Fruit fly (Drosophila melanogaster): ENCODE data around the gene CG11449.
A peak's percentile ranks its signal among the peaks of the same experiment; 100 is the strongest.

CG11449 gene

dm6 chr3L:22454368-22454767 is at the start of gene CG11449:
Gene CG11449 (plus strand): TSS chr3L:22454373.
- TF ChIP-seq CG17801 (GFP tag; optimal IDR thresholded peaks at IDR 0.05; ENCODE audit: partially characterized antibody): no peak

dm6 chr3L:22405366-22405765 is 48.8 kb upstream of the CG11449 start:
- TF ChIP-seq CG17801 (GFP tag; optimal IDR thresholded peaks at IDR 0.05; ENCODE audit: partially characterized antibody): no peak

dm6 chr3L:22406649-22407048 is 47.5 kb upstream of the CG11449 start:
- no peak for TF ChIP-seq CG17801 (GFP tag; optimal IDR thresholded peaks at IDR 0.05; ENCODE audit: partially characterized antibody)

dm6 chr3L:22407590-22408485 is 46.3 kb upstream of the CG11449 start, which contains the start of gene Ten-m:
Gene Ten-m (minus strand): TSS chr3L:22407863.
- TF ChIP-seq CG17801 (GFP tag; optimal IDR thresholded peaks at IDR 0.05; ENCODE audit: partially characterized antibody): peak; percentile 57

dm6 chr3L:22416108-22416507 is 38.1 kb upstream of the CG11449 start:
- TF ChIP-seq CG17801 (GFP tag; optimal IDR thresholded peaks at IDR 0.05; ENCODE audit: partially characterized antibody): no peak

dm6 chr3L:22420603-22421308 is 33.4 kb upstream of the CG11449 start:
- no peak for TF ChIP-seq CG17801 (GFP tag; optimal IDR thresholded peaks at IDR 0.05; ENCODE audit: partially characterized antibody)

- no peak for TF ChIP-seq CG17801 (GFP tag; optimal IDR thresholded peaks at IDR 0.05; ENCODE audit: partially characterized antibody)
Observed at dm6 chr3L:22424711-22425110, 29.5 kb upstream of the CG11449 start.

dm6 chr3L:22437111-22437510 is 17.1 kb upstream of the CG11449 start:
- TF ChIP-seq CG17801 (GFP tag; optimal IDR thresholded peaks at IDR 0.05; ENCODE audit: partially characterized antibody): no peak

dm6 chr3L:22455953-22456488 is 1.8 kb downstream of the CG11449 start:
- no peak for TF ChIP-seq CG17801 (GFP tag; optimal IDR thresholded peaks at IDR 0.05; ENCODE audit: partially characterized antibody)

- no peak for TF ChIP-seq CG17801 (GFP tag; optimal IDR thresholded peaks at IDR 0.05; ENCODE audit: partially characterized antibody)
Observed at dm6 chr3L:22458271-22458670, 4.1 kb downstream of the CG11449 start.

- no peak for TF ChIP-seq CG17801 (GFP tag; optimal IDR thresholded peaks at IDR 0.05; ENCODE audit: partially characterized antibody)
Observed at dm6 chr3L:22458898-22459524, 4.8 kb downstream of the CG11449 start.

- TF ChIP-seq CG17801 (GFP tag; optimal IDR thresholded peaks at IDR 0.05; ENCODE audit: partially characterized antibody): no peak
Observed at dm6 chr3L:22460428-22460827, 6.3 kb downstream of the CG11449 start.

dm6 chr3L:22460918-22461634 is 6.9 kb downstream of the CG11449 start, which contains the start of gene laza:
Gene laza (minus strand): TSS chr3L:22461131.
- peak; percentile 22 for TF ChIP-seq CG17801 (GFP tag; optimal IDR thresholded peaks at IDR 0.05; ENCODE audit: partially characterized antibody)

- TF ChIP-seq CG17801 (GFP tag; optimal IDR thresholded peaks at IDR 0.05; ENCODE audit: partially characterized antibody): no peak
Observed at dm6 chr3L:22463412-22463811, 9.2 kb downstream of the CG11449 start.
